Worm (Caenorhabditis elegans): ENCODE data around the gene ima-1.

Gene ima-1

ce11 chrV:11199497-11199896 lies 40.0 kb upstream of the ima-1 start:
- no peak for TF ChIP-seq unc-86 (tag; optimal IDR thresholded peaks at IDR 0.05)
- no peak for TF ChIP-seq efl-1 (optimal IDR thresholded peaks at IDR 0.05)
- peak in 1 of 2 experiments; percentile 84 for TF ChIP-seq efl-1 (GFP tag; optimal IDR thresholded peaks at IDR 0.05 in 1 of 2)
- peak; percentile 57 for TF ChIP-seq lin-14 (GFP tag; optimal IDR thresholded peaks at IDR 0.05)
- TF ChIP-seq nhr-85 (tag): peak; percentile 69
- TF ChIP-seq ceh-82 (tag; optimal IDR thresholded peaks at IDR 0.05): peak in 1 of 3 experiments; percentile 2
- peak; percentile 35 for TF ChIP-seq mep-1 (tag; optimal IDR thresholded peaks at IDR 0.05)
- TF ChIP-seq nhr-19 (GFP tag; conservative IDR thresholded peaks at IDR 0.05): no peak

- TF ChIP-seq ces-1 (GFP tag; optimal IDR thresholded peaks at IDR 0.05) (no peak), mab-9 (GFP tag; IDR thresholded peaks at IDR 0.05) (no peak), lir-3 (tag; optimal IDR thresholded peaks at IDR 0.05; ENCODE audit: poor library complexity) (no peak), jun-1 (tag; optimal IDR thresholded peaks at IDR 0.05) (no peak), isw-1 (GFP tag; IDR thresholded peaks at IDR 0.05) (no peak), ceh-63 (GFP tag; optimal IDR thresholded peaks at IDR 0.05) (no peak), lin-35 (GFP tag; optimal IDR thresholded peaks at IDR 0.05) (no peak), grh-1 (GFP tag; IDR thresholded peaks at IDR 0.05) (no peak)
Observed at ce11 chrV:11200316-11200715, 39.2 kb upstream of the ima-1 start, which contains the start of gene K10D6.3. Gene K10D6.3 (plus strand): TSS chrV:11200616.

- TF ChIP-seq fkh-8 (tag; optimal IDR thresholded peaks at IDR 0.05) (peak; percentile 8), hlh-4 (tag; optimal IDR thresholded peaks at IDR 0.05) (peak; percentile 99), nhr-71 (tag; optimal IDR thresholded peaks at IDR 0.05) (peak; percentile 17), aly-2 (tag; optimal IDR thresholded peaks at IDR 0.05) (no peak), pag-3 (tag; optimal IDR thresholded peaks at IDR 0.05; ENCODE audit: borderline replicate concordance, insufficient read depth) (no peak), unc-62 (GFP tag; optimal IDR thresholded peaks at IDR 0.05) (no peak), elt-2 (tag; optimal IDR thresholded peaks at IDR 0.05) (peak; percentile 50), efl-1 (optimal IDR thresholded peaks at IDR 0.05) (no peak), efl-1 (GFP tag; optimal IDR thresholded peaks at IDR 0.05 in 1 of 2) (peak in 1 of 2 experiments; percentile 47)
Observed at ce11 chrV:11201826-11202565, 37.5 kb upstream of the ima-1 start, which contains the start of gene K10D6.4. Gene K10D6.4 (plus strand): TSS chrV:11201925.

- no peak for TF ChIP-seq lin-39 (tag; optimal IDR thresholded peaks at IDR 0.05)
- no peak for TF ChIP-seq nhr-90 (tag; optimal IDR thresholded peaks at IDR 0.05; ENCODE audit: poor library complexity)
Observed at ce11 chrV:11204452-11204851, 35.0 kb upstream of the ima-1 start.

- TF ChIP-seq swsn-7 (tag; optimal IDR thresholded peaks at IDR 0.05): no peak
- TF ChIP-seq hpl-2 (GFP tag; optimal IDR thresholded peaks at IDR 0.05): no peak
- TF ChIP-seq nhr-47 (tag; optimal IDR thresholded peaks at IDR 0.05): no peak
- TF ChIP-seq vab-15 (tag; optimal IDR thresholded peaks at IDR 0.05): no peak
- TF ChIP-seq aha-1 (tag; optimal IDR thresholded peaks at IDR 0.05): no peak
- no peak for TF ChIP-seq nhr-84 (tag; optimal IDR thresholded peaks at IDR 0.05)
- no peak for TF ChIP-seq isw-1 (GFP tag; IDR thresholded peaks at IDR 0.05)
- TF ChIP-seq sup-37 (GFP tag; optimal IDR thresholded peaks at IDR 0.05): no peak
- TF ChIP-seq elt-3 (tag; optimal IDR thresholded peaks at IDR 0.05): no peak
Observed at ce11 chrV:11206467-11206866, 33.0 kb upstream of the ima-1 start.

Measured in whole organism, L1 larva.